Worm (Caenorhabditis elegans): ENCODE data around the gene snt-3.
A peak's percentile ranks its signal among the peaks of the same experiment; 100 is the strongest.

The snt-3 gene

DNA sequence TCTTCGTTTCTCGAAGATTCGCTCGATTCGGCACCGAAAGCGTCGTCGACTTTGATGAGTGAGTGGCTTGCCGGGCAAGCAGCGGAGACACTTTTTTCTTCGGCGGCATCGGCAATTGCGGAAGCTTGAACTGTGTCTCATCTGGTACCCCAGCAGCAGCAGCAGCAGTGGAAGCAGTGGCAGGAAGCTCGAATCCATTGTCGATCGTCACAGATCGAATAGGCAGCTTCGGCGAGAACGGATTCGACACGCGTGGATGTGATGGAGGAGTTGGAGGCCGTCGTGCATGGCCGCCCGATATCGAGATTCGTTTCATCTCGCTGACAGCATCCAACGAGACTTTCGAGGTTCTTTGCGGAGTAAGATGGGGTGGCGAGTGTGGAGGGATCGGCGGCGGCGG, 4.2 kb upstream of the snt-3 start:
- TF ChIP-seq daf-8 (GFP tag; IDR thresholded peaks at IDR 0.05), result no peak
- 0 out of 2 replicates have a peak, but pooled peaks have one; percentile 43 for TF ChIP-seq D1046.2 (GFP tag; IDR thresholded peaks at IDR 0.05)
- TF ChIP-seq set-16 (GFP tag; IDR thresholded peaks at IDR 0.05), result peak; percentile 82
- TF ChIP-seq egl-43 (GFP tag; IDR thresholded peaks at IDR 0.05), result 0 out of 2 replicates have a peak, but pooled peaks have one; percentile 11
- 0 out of 2 replicates have a peak, but pooled peaks have one; percentile 18 for TF ChIP-seq lim-7 (GFP tag; IDR thresholded peaks at IDR 0.05)

ce11 chrV:1368138-1368537, 2.7 kb downstream of the snt-3 start:
- TF ChIP-seq zip-11 (GFP tag; IDR thresholded peaks at IDR 0.05) (no peak), ceh-32 (tag; optimal IDR thresholded peaks at IDR 0.05; ENCODE audit: poor library complexity) (no peak), lsy-2 (tag; optimal IDR thresholded peaks at IDR 0.05) (no peak), hmg-1.1 (GFP tag; IDR thresholded peaks at IDR 0.05) (0 out of 2 replicates have a peak, but pooled peaks have one; percentile 9), set-16 (GFP tag; IDR thresholded peaks at IDR 0.05) (peak; percentile 81), aha-1 (tag) (peak; percentile 94), ctbp-1 (GFP tag; IDR thresholded peaks at IDR 0.05) (no peak), Y5F2A.4 (GFP tag; optimal IDR thresholded peaks at IDR 0.05) (no peak), sdz-12 (GFP tag; optimal IDR thresholded peaks at IDR 0.05) (no peak)

DNA sequence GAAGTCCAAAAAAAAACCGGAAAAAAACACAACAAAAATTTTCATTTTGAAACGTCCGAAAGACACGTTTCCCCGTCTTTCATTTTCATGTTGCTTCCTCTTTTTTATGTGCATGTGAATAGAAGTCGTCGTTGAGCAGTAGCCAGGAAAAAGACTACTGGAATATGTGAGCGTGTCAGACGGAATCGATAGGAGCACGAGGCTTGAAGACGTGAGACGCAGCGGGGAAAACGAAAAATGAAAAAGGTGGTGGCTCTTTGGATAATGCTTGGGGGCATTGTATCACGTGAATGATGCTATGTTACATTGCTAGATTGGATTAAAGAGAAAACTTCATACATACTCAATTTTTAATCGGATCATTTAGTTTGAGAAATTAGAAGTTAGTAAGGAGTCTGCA, 4.7 kb downstream of the snt-3 start:
- no peak for TF ChIP-seq nhr-77 (tag; optimal IDR thresholded peaks at IDR 0.05)
- no peak for TF ChIP-seq ztf-11 (tag; optimal IDR thresholded peaks at IDR 0.05)
- TF ChIP-seq zip-11 (GFP tag; IDR thresholded peaks at IDR 0.05), result no peak
- no peak for TF ChIP-seq saeg-2 (GFP tag; IDR thresholded peaks at IDR 0.05)
- peak in 1 of 2 experiments; percentile 36 for TF ChIP-seq unc-62 (GFP tag; optimal IDR thresholded peaks at IDR 0.05 in 1 of 2)
- TF ChIP-seq unc-62 (tag; optimal IDR thresholded peaks at IDR 0.05), result no peak
- TF ChIP-seq dmd-8 (GFP tag; IDR thresholded peaks at IDR 0.05), result no peak
- TF ChIP-seq spr-1 (tag; optimal IDR thresholded peaks at IDR 0.05), result no peak
- no peak for TF ChIP-seq duxl-1 (tag; optimal IDR thresholded peaks at IDR 0.05; ENCODE audit: poor library complexity)
- TF ChIP-seq madf-5 (GFP tag; IDR thresholded peaks at IDR 0.05), result no peak
- TF ChIP-seq ctbp-1 (GFP tag; IDR thresholded peaks at IDR 0.05), result peak; percentile 45; the same call in 1 of the 2 replicates
- no peak for TF ChIP-seq zag-1 (tag; optimal IDR thresholded peaks at IDR 0.05)
- TF ChIP-seq hif-1 (tag; optimal IDR thresholded peaks at IDR 0.05), result peak in 1 of 2 experiments; percentile 47
- TF ChIP-seq fkh-10 (GFP tag; optimal IDR thresholded peaks at IDR 0.05), result peak; percentile 49
- TF ChIP-seq F10B5.3 (tag; optimal IDR thresholded peaks at IDR 0.05), result no peak
- TF ChIP-seq D1046.2 (GFP tag; IDR thresholded peaks at IDR 0.05), result no peak
- no peak for TF ChIP-seq pqm-1 (tag; optimal IDR thresholded peaks at IDR 0.05)
- no peak for TF ChIP-seq Y48G9A.11 (GFP tag; IDR thresholded peaks at IDR 0.05)
- TF ChIP-seq F26F4.8 (GFP tag; conservative IDR thresholded peaks at IDR 0.05), result no peak
- TF ChIP-seq nhr-28 (tag; optimal IDR thresholded peaks at IDR 0.05), result no peak
- no peak for TF ChIP-seq rbr-2 (tag; optimal IDR thresholded peaks at IDR 0.05)
- no peak for TF ChIP-seq Y105C5A.15 (GFP tag; IDR thresholded peaks at IDR 0.05)
- no peak for TF ChIP-seq ces-1 (GFP tag; optimal IDR thresholded peaks at IDR 0.05)
- no peak for TF ChIP-seq nhr-102 (tag; optimal IDR thresholded peaks at IDR 0.05)
- no peak for TF ChIP-seq skn-1 (tag; optimal IDR thresholded peaks at IDR 0.05)
- peak; percentile 7; the same call in 1 of the 2 replicates for TF ChIP-seq dmd-6 (GFP tag; IDR thresholded peaks at IDR 0.05)
- no peak for TF ChIP-seq gei-8 (GFP tag; optimal IDR thresholded peaks at IDR 0.05)
- peak in 1 of 2 experiments; percentile 66 for TF ChIP-seq mdl-1 (tag; optimal IDR thresholded peaks at IDR 0.05)
- no peak for TF ChIP-seq php-3 (GFP tag; IDR thresholded peaks at IDR 0.05)
- TF ChIP-seq nhr-76 (tag; optimal IDR thresholded peaks at IDR 0.05), result no peak
- TF ChIP-seq F37D6.2 (tag; optimal IDR thresholded peaks at IDR 0.05), result no peak
- TF ChIP-seq aly-2 (tag; optimal IDR thresholded peaks at IDR 0.05), result no peak
- peak; percentile 85 for TF ChIP-seq hlh-30 (tag; optimal IDR thresholded peaks at IDR 0.05; ENCODE audit: insufficient read depth)
- TF ChIP-seq nhr-41 (GFP tag; IDR thresholded peaks at IDR 0.05), result no peak
- no peak for TF ChIP-seq dve-1 (tag; optimal IDR thresholded peaks at IDR 0.05; ENCODE audit: insufficient read depth)
- no peak for TF ChIP-seq ceh-82 (tag; optimal IDR thresholded peaks at IDR 0.05)
- TF ChIP-seq nhr-10 (tag; optimal IDR thresholded peaks at IDR 0.05), result no peak
- no peak for TF ChIP-seq zip-2 (tag; optimal IDR thresholded peaks at IDR 0.05)
- TF ChIP-seq nhr-42 (GFP tag; IDR thresholded peaks at IDR 0.05), result no peak
